Worm (Caenorhabditis elegans) whole organism, L3 larva: ENCODE data around the gene Y38E10A.14.
A peak's percentile ranks its signal among the peaks of the same experiment; 100 is the strongest.

Source experiments
- R02D3.7 ChIP-seq: fragments of 150-350 bp; optimal IDR thresholded peaks from 2 replicates; lab custom pipeline; 2014; ENCODE audit warnings: missing biosample characterization, missing genetic modification characterization
- ZK546.5 ChIP-seq: sonication (generic microtip); optimal IDR thresholded peaks from 2 replicates; lab custom pipeline; 2017; ENCODE audit warnings: missing biosample characterization, missing genetic modification characterization
- aly-2 ChIP-seq: fragments of 150-350 bp; optimal IDR thresholded peaks from 2 replicates; lab custom pipeline; 2014; ENCODE audit warnings: missing biosample characterization, missing genetic modification characterization
- ama-1 ChIP-seq: fragments of 150-350 bp; optimal IDR thresholded peaks from 2 replicates; lab custom pipeline; 2018
- ceh-16 ChIP-seq: sonication (generic microtip); optimal IDR thresholded peaks from 2 replicates; lab custom pipeline; 2017; ENCODE audit warnings: missing biosample characterization, missing genetic modification characterization
- ceh-82 ChIP-seq: fragments of 150-350 bp; optimal IDR thresholded peaks from 2 replicates; lab custom pipeline; 2014; ENCODE audit warnings: missing biosample characterization, missing genetic modification characterization
- ceh-9 ChIP-seq: sonication (generic microtip); optimal IDR thresholded peaks from 2 replicates; lab custom pipeline; 2018; ENCODE audit warnings: missing biosample characterization, missing genetic modification characterization
- egl-27 ChIP-seq: sonication (generic microtip); optimal IDR thresholded peaks from 4 replicates; lab custom pipeline; 2017; ENCODE audit warnings: missing biosample characterization, missing genetic modification reagents, missing genetic modification characterization
- egl-5 ChIP-seq: fragments of 150-350 bp; optimal IDR thresholded peaks from 2 replicates; lab custom pipeline; 2017; ENCODE audit warnings: missing biosample characterization, missing genetic modification reagents, missing genetic modification characterization, inconsistent platforms
- elt-1 ChIP-seq: fragments of 150-350 bp; optimal IDR thresholded peaks from 2 replicates; lab custom pipeline; 2014; ENCODE audit warnings: missing biosample characterization, missing genetic modification characterization
- elt-2 ChIP-seq: sonication (generic microtip); optimal IDR thresholded peaks from 2 replicates; lab custom pipeline; 2016; ENCODE audit warnings: missing genetic modification reagents, mild to moderate bottlenecking, missing genetic modification characterization, missing compliant biosample characterization
- elt-3 ChIP-seq, 3 experiments: fragments of 150-350 bp in 1 of 3; sonication (generic microtip) in 2 of 3; optimal IDR thresholded peaks; 2 replicates in 2 of 3; 4 replicates in 1 of 3; lab custom pipeline; 2014 to 2017; ENCODE audit warnings: missing biosample characterization in 3 of 3, missing genetic modification characterization in 3 of 3
- eor-1 ChIP-seq, 2 experiments: fragments of 150-350 bp; optimal IDR thresholded peaks; 2 replicates each; lab custom pipeline; 2014 to 2018; ENCODE audit warnings: missing biosample characterization in 2 of 2, missing genetic modification characterization in 2 of 2
- fkh-2 ChIP-seq: fragments of 150-350 bp; optimal IDR thresholded peaks from 2 replicates; lab custom pipeline; 2014; ENCODE audit warnings: missing biosample characterization, missing genetic modification reagents, missing genetic modification characterization
- fos-1 ChIP-seq: fragments of 150-350 bp; optimal IDR thresholded peaks from 2 replicates; lab custom pipeline; 2014; ENCODE audit warnings: missing biosample characterization, missing genetic modification characterization
- hmg-11 ChIP-seq: sonication (generic microtip); optimal IDR thresholded peaks from 2 replicates; lab custom pipeline; 2016; ENCODE audit warnings: missing genetic modification characterization, missing compliant biosample characterization
- lin-39 ChIP-seq: fragments of 150-350 bp; optimal IDR thresholded peaks from 2 replicates; lab custom pipeline; 2018; ENCODE audit warnings: missing biosample characterization, missing genetic modification reagents, missing genetic modification characterization
- lsy-12 ChIP-seq: sonication (generic microtip); optimal IDR thresholded peaks from 2 replicates; lab custom pipeline; 2016; ENCODE audit warnings: mild to moderate bottlenecking, missing genetic modification characterization, missing compliant biosample characterization
- mdl-1 ChIP-seq: fragments of 150-350 bp; optimal IDR thresholded peaks from 2 replicates; lab custom pipeline; 2014; ENCODE audit warnings: missing biosample characterization, missing genetic modification characterization
- mml-1 ChIP-seq: fragments of 150-350 bp; sonication (generic microtip); optimal IDR thresholded peaks from 3 replicates; lab custom pipeline; 2014; ENCODE audit warnings: missing biosample characterization, missing genetic modification characterization
- nhr-11 ChIP-seq: fragments of 150-350 bp; optimal IDR thresholded peaks from 2 replicates; lab custom pipeline; 2014; ENCODE audit warnings: missing biosample characterization, missing genetic modification characterization
- nhr-12 ChIP-seq: fragments of 150-350 bp; optimal IDR thresholded peaks from 2 replicates; lab custom pipeline; 2014; ENCODE audit warnings: missing biosample characterization, missing genetic modification characterization
- nhr-23 ChIP-seq: fragments of 150-350 bp; optimal IDR thresholded peaks from 2 replicates; lab custom pipeline; 2014; ENCODE audit warnings: missing biosample characterization, missing genetic modification reagents, missing genetic modification characterization
- nhr-25 ChIP-seq: sonication (generic microtip); optimal IDR thresholded peaks from 2 replicates; lab custom pipeline; 2017; ENCODE audit warnings: missing biosample characterization, missing genetic modification characterization
- nhr-28 ChIP-seq: fragments of 150-350 bp; optimal IDR thresholded peaks from 2 replicates; lab custom pipeline; 2014; ENCODE audit warnings: missing biosample characterization, missing genetic modification characterization
- nhr-43 ChIP-seq: sonication (generic microtip); optimal IDR thresholded peaks from 2 replicates; lab custom pipeline; 2016; ENCODE audit warnings: mild to moderate bottlenecking, missing genetic modification characterization, missing compliant biosample characterization; ENCODE audit not compliant: poor library complexity, severe bottlenecking
- nhr-67 ChIP-seq: fragments of 150-350 bp; optimal IDR thresholded peaks from 2 replicates; lab custom pipeline; 2014; ENCODE audit warnings: missing biosample characterization, missing genetic modification characterization
- nhr-76 ChIP-seq: fragments of 150-350 bp; sonication (generic microtip); optimal IDR thresholded peaks from 5 replicates; lab custom pipeline; 2014; ENCODE audit warnings: missing biosample characterization, missing genetic modification characterization
- nhr-77 ChIP-seq: fragments of 150-350 bp; optimal IDR thresholded peaks from 2 replicates; lab custom pipeline; 2014; ENCODE audit warnings: missing biosample characterization, missing genetic modification characterization
- pqm-1 ChIP-seq: fragments of 150-350 bp; optimal IDR thresholded peaks from 2 replicates; lab custom pipeline; 2017; ENCODE audit warnings: missing biosample characterization, missing genetic modification characterization, inconsistent platforms
- sea-2 ChIP-seq: fragments of 150-350 bp; sonication (generic microtip); optimal IDR thresholded peaks from 4 replicates; lab custom pipeline; 2014; ENCODE audit warnings: missing biosample characterization, missing genetic modification reagents, missing genetic modification characterization
- skn-1 ChIP-seq: fragments of 150-350 bp; optimal IDR thresholded peaks from 2 replicates; lab custom pipeline; 2014; ENCODE audit warnings: missing biosample characterization, missing genetic modification characterization
- snpc-4 ChIP-seq: fragments of 150-350 bp; optimal IDR thresholded peaks from 2 replicates; lab custom pipeline; 2014; ENCODE audit warnings: missing biosample characterization, missing genetic modification characterization
- tbx-2 ChIP-seq: sonication (generic microtip); optimal IDR thresholded peaks from 2 replicates; lab custom pipeline; 2016; ENCODE audit warnings: mild to moderate bottlenecking, missing genetic modification characterization, missing compliant biosample characterization
- unc-39 ChIP-seq: sonication (generic microtip); optimal IDR thresholded peaks from 4 replicates; lab custom pipeline; 2017; ENCODE audit warnings: missing biosample characterization, missing genetic modification characterization
- unc-62 ChIP-seq: fragments of 150-350 bp; sonication (generic microtip); optimal IDR thresholded peaks from 4 replicates; lab custom pipeline; 2014; ENCODE audit warnings: missing biosample characterization, missing genetic modification reagents, missing genetic modification characterization
- zag-1 ChIP-seq: fragments of 150-350 bp; optimal IDR thresholded peaks from 2 replicates; lab custom pipeline; 2014; ENCODE audit warnings: missing biosample characterization, missing genetic modification characterization
- ztf-11 ChIP-seq: fragments of 150-350 bp; optimal IDR thresholded peaks from 2 replicates; lab custom pipeline; 2014; ENCODE audit warnings: missing biosample characterization, missing genetic modification characterization

Gene Y38E10A.14

ce11 chrII:12615413-12615812, 8.9 kb downstream of the Y38E10A.14 start:
- TF ChIP-seq nhr-43 (tag; lab: Kevin White, UChicago) (peak; percentile 91), nhr-23 (tag; lab: Kevin White, UChicago) (peak; percentile 42), ztf-11 (tag; lab: Kevin White, UChicago) (no peak)

ce11 chrII:12612218-12612617, 12.1 kb downstream of the Y38E10A.14 start, which contains the start of gene nspe-4:
nspe-4 (plus strand) TSS chrII:12612518.
- TF ChIP-seq elt-1: no peak
- no peak for TF ChIP-seq nhr-11
- TF ChIP-seq mdl-1 (tag; lab: Kevin White, UChicago): no peak
- no peak for TF ChIP-seq pqm-1 (tag; lab: Kevin White, UChicago)
- TF ChIP-seq skn-1 (tag; lab: Kevin White, UChicago): no peak
- TF ChIP-seq nhr-28 (tag; lab: Kevin White, UChicago): no peak
- no peak for TF ChIP-seq snpc-4 (tag; lab: Kevin White, UChicago)
- no peak for TF ChIP-seq ama-1 (lab: Kevin White, UChicago)
- no peak for TF ChIP-seq lin-39 (tag; lab: Kevin White, UChicago)
- no peak for TF ChIP-seq ceh-16 (tag; lab: Kevin White, UChicago)
- TF ChIP-seq nhr-77 (tag; lab: Kevin White, UChicago): no peak
- no peak for TF ChIP-seq zag-1
- TF ChIP-seq lsy-12 (tag; lab: Kevin White, UChicago): no peak
- no peak for TF ChIP-seq nhr-12 (tag; lab: Kevin White, UChicago)
- no peak for TF ChIP-seq nhr-67

- TF ChIP-seq mdl-1 (tag; lab: Kevin White, UChicago) (no peak), sea-2 (GFP tag; lab: Kevin White, UChicago) (no peak), nhr-67 (no peak), egl-27 (tag; lab: Kevin White, UChicago) (no peak), nhr-76 (tag; lab: Kevin White, UChicago) (no peak), ama-1 (lab: Kevin White, UChicago) (no peak), ceh-9 (tag; lab: Kevin White, UChicago) (no peak), eor-1 (tag; optimal IDR thresholded peaks at IDR 0.05; lab: Kevin White, UChicago) (no peak), nhr-25 (tag; lab: Kevin White, UChicago) (no peak), zag-1 (no peak), aly-2 (tag; lab: Kevin White, UChicago) (no peak), fkh-2 (tag; lab: Kevin White, UChicago) (no peak), elt-2 (no peak)
These were observed 15.7 kb downstream of the Y38E10A.14 start, which contains the start of gene Y38E10A.9 for ce11 chrII:12608653-12609052. Y38E10A.9 (plus strand) TSS chrII:12608953.

- TF ChIP-seq unc-62 (no peak), elt-3 (tag; optimal IDR thresholded peaks at IDR 0.05; lab: Kevin White, UChicago) (no peak), nhr-11 (no peak), pqm-1 (tag; lab: Kevin White, UChicago) (no peak), ama-1 (lab: Kevin White, UChicago) (no peak)
These were observed 17.4 kb downstream of the Y38E10A.14 start, which contains the start of gene Y38E10A.8 for ce11 chrII:12606900-12607299. Y38E10A.8 (plus strand) TSS chrII:12607200.

- no peak for TF ChIP-seq elt-1
- no peak for TF ChIP-seq ceh-16 (tag; lab: Kevin White, UChicago)
- TF ChIP-seq unc-39 (tag; lab: Kevin White, UChicago): no peak
- TF ChIP-seq nhr-25 (tag; lab: Kevin White, UChicago): no peak
- no peak for TF ChIP-seq fos-1 (tag; lab: Kevin White, UChicago)
- no peak for TF ChIP-seq ceh-9 (tag; lab: Kevin White, UChicago)
- TF ChIP-seq aly-2 (tag; lab: Kevin White, UChicago): no peak
- TF ChIP-seq lin-39 (tag; lab: Kevin White, UChicago): no peak
- no peak for TF ChIP-seq R02D3.7 (tag; lab: Kevin White, UChicago)
- TF ChIP-seq hmg-11 (tag; lab: Kevin White, UChicago): no peak
- TF ChIP-seq egl-5: no peak
- no peak for TF ChIP-seq nhr-77 (tag; lab: Kevin White, UChicago)
- TF ChIP-seq ZK546.5 (tag; lab: Kevin White, UChicago): no peak
- TF ChIP-seq nhr-11: no peak
- no peak for TF ChIP-seq sea-2 (GFP tag; lab: Kevin White, UChicago)
- no peak for TF ChIP-seq skn-1 (tag; lab: Kevin White, UChicago)
- TF ChIP-seq ceh-82 (tag; lab: Kevin White, UChicago): no peak
- TF ChIP-seq snpc-4 (tag; lab: Kevin White, UChicago): no peak
- TF ChIP-seq tbx-2: no peak
- TF ChIP-seq mml-1 (tag; lab: Kevin White, UChicago): no peak
These were observed 18.2 kb downstream of the Y38E10A.14 start for ce11 chrII:12606108-12606507.
